Fruit fly (Drosophila melanogaster): ENCODE results near the gene CG31140.

Gene CG31140

dm6 chr3R:23920387-23920786, 42.6 kb upstream of the CG31140 start:
- TF ChIP-seq Pif1B (GFP tag; optimal IDR thresholded peaks at IDR 0.05) (no peak), CG34367 (tag; optimal IDR thresholded peaks at IDR 0.05) (no peak), gl (tag; optimal IDR thresholded peaks at IDR 0.05) (no peak)

- TF ChIP-seq CG13204 (GFP tag; optimal IDR thresholded peaks at IDR 0.05) (no peak), EcR (GFP tag; optimal IDR thresholded peaks at IDR 0.05) (peak; percentile 62), CG8159 (tag; optimal IDR thresholded peaks at IDR 0.05) (peak; percentile 51), Pif1B (GFP tag; optimal IDR thresholded peaks at IDR 0.05) (no peak), CG34367 (tag; optimal IDR thresholded peaks at IDR 0.05) (peak; percentile 37), CG8301 (tag; optimal IDR thresholded peaks at IDR 0.05) (no peak), gl (tag; optimal IDR thresholded peaks at IDR 0.05) (peak; percentile 44), CG15710 (tag; optimal IDR thresholded peaks at IDR 0.05) (peak; percentile 58), D1 (tag; optimal IDR thresholded peaks at IDR 0.05) (no peak), CG32121 (GFP tag; IDR thresholded peaks at IDR 0.05) (peak; percentile 24; the same call in 1 of the 2 replicates), rn (GFP tag; IDR thresholded peaks at IDR 0.05) (no peak), CG12605 (GFP tag; IDR thresholded peaks at IDR 0.05) (no peak), Pif1A (GFP tag; optimal IDR thresholded peaks at IDR 0.05) (peak; percentile 6), Snoo (tag; optimal IDR thresholded peaks at IDR 0.05) (peak; percentile 52), CG4496 (GFP tag; IDR thresholded peaks at IDR 0.05) (peak; percentile 74), CG17806 (tag; optimal IDR thresholded peaks at IDR 0.05) (peak; percentile 36), CG14655 (GFP tag; optimal IDR thresholded peaks at IDR 0.05) (no peak), CG9948 (tag; optimal IDR thresholded peaks at IDR 0.05) (peak; percentile 33), Ets98B (GFP tag; IDR thresholded peaks at IDR 0.05) (peak; percentile 52), fd96Ca (GFP tag; IDR thresholded peaks at IDR 0.05) (peak; percentile 62; the same call in 2 of the 3 replicates), CG10348 (GFP tag; IDR thresholded peaks at IDR 0.05) (no peak)
These were observed 42.0 kb upstream of the CG31140 start for dm6 chr3R:23920874-23921539.

dm6 chr3R:23921701-23922501, 41.1 kb upstream of the CG31140 start:
- TF ChIP-seq rn (GFP tag; IDR thresholded peaks at IDR 0.05) (0 out of 2 replicates have a peak, but pooled peaks have one; percentile 36), Ets98B (GFP tag; IDR thresholded peaks at IDR 0.05) (peak; percentile 79), CG34367 (tag; optimal IDR thresholded peaks at IDR 0.05) (no peak), gl (tag; optimal IDR thresholded peaks at IDR 0.05) (no peak), Pif1A (GFP tag; optimal IDR thresholded peaks at IDR 0.05) (peak; percentile 62), D1 (tag; optimal IDR thresholded peaks at IDR 0.05) (no peak), fd96Ca (GFP tag; IDR thresholded peaks at IDR 0.05) (peak; percentile 63; the same call in 1 of the 3 replicates), CG12605 (GFP tag; IDR thresholded peaks at IDR 0.05) (no peak), EcR (GFP tag; optimal IDR thresholded peaks at IDR 0.05) (peak; percentile 38), CG8159 (tag; optimal IDR thresholded peaks at IDR 0.05) (peak; percentile 53), Pif1B (GFP tag; optimal IDR thresholded peaks at IDR 0.05) (peak; percentile 50), CG32121 (GFP tag; IDR thresholded peaks at IDR 0.05) (peak; percentile 70), CG4496 (GFP tag; IDR thresholded peaks at IDR 0.05) (peak; percentile 68; the same call in 2 of the 3 replicates), CG8301 (tag; optimal IDR thresholded peaks at IDR 0.05) (peak; percentile 60), CG10348 (GFP tag; IDR thresholded peaks at IDR 0.05) (no peak), Snoo (tag; optimal IDR thresholded peaks at IDR 0.05) (no peak), CG17806 (tag; optimal IDR thresholded peaks at IDR 0.05) (peak; percentile 70), CG13204 (GFP tag; optimal IDR thresholded peaks at IDR 0.05) (peak; percentile 31), CG14655 (GFP tag; optimal IDR thresholded peaks at IDR 0.05) (no peak), CG15710 (tag; optimal IDR thresholded peaks at IDR 0.05) (peak; percentile 44), CG9948 (tag; optimal IDR thresholded peaks at IDR 0.05) (peak; percentile 57)

dm6 chr3R:23922502-23923350, 40.3 kb upstream of the CG31140 start, which contains the start of the genes sba and CG31141:
TSS of gene sba (minus strand) at chr3R:23922973.
TSS of gene CG31141 (plus strand) at chr3R:23923300.
- TF ChIP-seq CG9948 (tag; optimal IDR thresholded peaks at IDR 0.05) (no peak), CG13204 (GFP tag; optimal IDR thresholded peaks at IDR 0.05) (no peak), CG8301 (tag; optimal IDR thresholded peaks at IDR 0.05) (no peak), CG4496 (GFP tag; IDR thresholded peaks at IDR 0.05) (peak; percentile 55; the same call in 2 of the 3 replicates), Snoo (tag; optimal IDR thresholded peaks at IDR 0.05) (peak; percentile 4), CG12605 (GFP tag; IDR thresholded peaks at IDR 0.05) (peak; percentile 57; the same call in 1 of the 2 replicates), D1 (tag; optimal IDR thresholded peaks at IDR 0.05) (no peak), CG17806 (tag; optimal IDR thresholded peaks at IDR 0.05) (no peak), Pif1A (GFP tag; optimal IDR thresholded peaks at IDR 0.05) (no peak), CG14655 (GFP tag; optimal IDR thresholded peaks at IDR 0.05) (no peak), gl (tag; optimal IDR thresholded peaks at IDR 0.05) (peak; percentile 36), CG32121 (GFP tag; IDR thresholded peaks at IDR 0.05) (no peak), Pif1B (GFP tag; optimal IDR thresholded peaks at IDR 0.05) (no peak), rn (GFP tag; IDR thresholded peaks at IDR 0.05) (no peak), CG10348 (GFP tag; IDR thresholded peaks at IDR 0.05) (no peak), CG34367 (tag; optimal IDR thresholded peaks at IDR 0.05) (no peak), EcR (GFP tag; optimal IDR thresholded peaks at IDR 0.05) (peak; percentile 24), Ets98B (GFP tag; IDR thresholded peaks at IDR 0.05) (peak; percentile 58), CG15710 (tag; optimal IDR thresholded peaks at IDR 0.05) (no peak), fd96Ca (GFP tag; IDR thresholded peaks at IDR 0.05) (no peak), CG8159 (tag; optimal IDR thresholded peaks at IDR 0.05) (peak; percentile 46)

Data from whole organism, pupa.